Fruit fly (Drosophila melanogaster) whole organism, prepupa: ENCODE data around the gene rux.

ENCODE experiments used
- CG11294 ChIP-seq: fragments of 200-800 bp; sonication (Bioruptor generic); IDR thresholded peaks from 2 replicates; pipeline ENCODE4 v1.3.6; 2022; ENCODE audit warnings: missing biosample characterization, missing genetic modification characterization
- CG11762 ChIP-seq: fragments of 200-800 bp; sonication (Bioruptor generic); optimal IDR thresholded peaks from 3 replicates; lab custom pipeline; 2016; ENCODE audit warnings: missing biosample characterization, missing genetic modification characterization; ENCODE audit not compliant: insufficient read depth
- CG11902 ChIP-seq: fragments of 200-800 bp; sonication (Bioruptor generic); optimal IDR thresholded peaks from 3 replicates; lab custom pipeline; 2016; ENCODE audit warnings: missing biosample characterization, missing genetic modification characterization
- CG4318 ChIP-seq: fragments of 200-800 bp; sonication (Bioruptor generic); optimal IDR thresholded peaks from 3 replicates; lab custom pipeline; 2017; ENCODE audit warnings: missing biosample characterization, mild to moderate bottlenecking, missing genetic modification characterization
- CG6792 ChIP-seq: fragments of 200-800 bp; sonication (Bioruptor generic); optimal IDR thresholded peaks from 3 replicates; lab custom pipeline; 2016; ENCODE audit warnings: missing biosample characterization, missing genetic modification characterization
- CG8119 ChIP-seq: fragments of 200-800 bp; sonication (Bioruptor generic); IDR thresholded peaks from 3 replicates; pipeline ENCODE4 v1.3.6; 2022; ENCODE audit warnings: missing biosample characterization, missing genetic modification characterization
- CG8319 ChIP-seq: fragments of 200-800 bp; sonication (Bioruptor generic); optimal IDR thresholded peaks from 3 replicates; lab custom pipeline; 2016; ENCODE audit warnings: missing biosample characterization, missing genetic modification characterization
- CG9139 ChIP-seq: fragments of 200-800 bp; sonication (Bioruptor generic); optimal IDR thresholded peaks from 3 replicates; lab custom pipeline; 2017; ENCODE audit warnings: missing biosample characterization, mild to moderate bottlenecking, missing genetic modification characterization
- Eip78C ChIP-seq: fragments of 200-800 bp; sonication (Bioruptor generic); peaks from one replicate; lab custom pipeline; 2016; ENCODE audit warnings: missing biosample characterization, missing genetic modification characterization
- Hr38 ChIP-seq: sonication (Bioruptor generic); optimal IDR thresholded peaks from 2 replicates; lab custom pipeline; 2016; ENCODE audit warnings: missing biosample characterization, missing genetic modification characterization
- Hr4 ChIP-seq: fragments of 200-800 bp; sonication (Bioruptor generic); optimal IDR thresholded peaks from 3 replicates; lab custom pipeline; 2016; ENCODE audit warnings: missing biosample characterization, missing genetic modification characterization
- Lpt ChIP-seq: fragments of 200-800 bp; sonication (Bioruptor generic); optimal IDR thresholded peaks from 3 replicates; lab custom pipeline; 2016; ENCODE audit warnings: missing biosample characterization, missing genetic modification characterization
- dsx ChIP-seq: fragments of 200-800 bp; optimal IDR thresholded peaks from 3 replicates; lab custom pipeline; 2019; ENCODE audit warnings: missing biosample characterization, mild to moderate bottlenecking, missing genetic modification characterization, moderate library complexity; ENCODE audit not compliant: poor library complexity, severe bottlenecking
- eg ChIP-seq: fragments of 200-800 bp; sonication (Bioruptor generic); IDR thresholded peaks from 3 replicates; pipeline ENCODE4 v1.3.6; 2022; ENCODE audit warnings: missing biosample characterization, missing genetic modification characterization
- net ChIP-seq: fragments of 200-800 bp; sonication (Bioruptor generic); optimal IDR thresholded peaks from 3 replicates; lab custom pipeline; 2016; ENCODE audit warnings: missing biosample characterization, missing genetic modification characterization
- svp ChIP-seq: fragments of 200-800 bp; sonication (Bioruptor generic); peaks from one replicate; lab custom pipeline; 2016; ENCODE audit warnings: missing biosample characterization, missing genetic modification characterization

rux gene

dm6 chrX:5988088-5988987 is 49.3 kb downstream of the rux start, which contains the start of gene CG5966 (continued):
- TF ChIP-seq Hr38 (GFP tag; lab: Kevin White, UChicago), result no peak
- peak; percentile 59 for TF ChIP-seq Eip78C (GFP tag; lab: Kevin White, UChicago)
- TF ChIP-seq CG8119 (GFP tag; lab: Robert Waterston, UW), result no peak
- no peak for TF ChIP-seq Hr4 (GFP tag; lab: Kevin White, UChicago)
- peak; percentile 77 for TF ChIP-seq CG9139 (GFP tag; lab: Kevin White, UChicago)
- TF ChIP-seq CG11762, result no peak
- TF ChIP-seq CG4318 (GFP tag; lab: Kevin White, UChicago), result no peak
- TF ChIP-seq CG6792 (GFP tag; lab: Kevin White, UChicago), result no peak
- TF ChIP-seq Lpt, result no peak

dm6 chrX:5987362-5987761 is 50.2 kb downstream of the rux start:
- TF ChIP-seq net (GFP tag; lab: Kevin White, UChicago) (no peak), Hr38 (GFP tag; lab: Kevin White, UChicago) (no peak), CG8319 (GFP tag; lab: Kevin White, UChicago) (no peak), CG11902 (GFP tag; lab: Kevin White, UChicago) (no peak), svp (GFP tag; lab: Kevin White, UChicago) (peak; percentile 86), CG11294 (GFP tag; lab: Robert Waterston, UW) (no peak), eg (no peak), dsx (GFP tag; lab: Kevin White, UChicago) (no peak)
- TF ChIP-seq, all 60 proteins: peak for 1
